Worm (Caenorhabditis elegans) whole organism, L4 larva: ENCODE results near the gene Y25C1A.14.

Experiments used
- D1046.2 ChIP-seq: fragments of 200-800 bp; sonication (Bioruptor generic); IDR thresholded peaks from 2 replicates; pipeline ENCODE4 v1.3.6; 2022; ENCODE audit warnings: missing genetic modification characterization, missing compliant biosample characterization
- F10B5.3 ChIP-seq: sonication (generic microtip); optimal IDR thresholded peaks from 2 replicates; lab custom pipeline; 2016; ENCODE audit warnings: mild to moderate bottlenecking, missing genetic modification characterization, missing compliant biosample characterization
- F37D6.2 ChIP-seq: sonication (generic microtip); optimal IDR thresholded peaks from 2 replicates; lab custom pipeline; 2016; ENCODE audit warnings: mild to moderate bottlenecking, missing genetic modification characterization, missing compliant biosample characterization
- F49E8.2 ChIP-seq: sonication (generic microtip); optimal IDR thresholded peaks from 2 replicates; lab custom pipeline; 2016; ENCODE audit warnings: missing compliant biosample characterization, mild to moderate bottlenecking, missing genetic modification characterization, borderline replicate concordance
- R02D3.7 ChIP-seq: fragments of 150-350 bp; sonication (generic microtip); optimal IDR thresholded peaks from 3 replicates; lab custom pipeline; 2014; ENCODE audit warnings: missing biosample characterization, missing genetic modification characterization
- T26A8.4 ChIP-seq: fragments of 200-800 bp; sonication (Bioruptor generic); IDR thresholded peaks from 2 replicates; pipeline ENCODE4 v1.3.6; 2022; ENCODE audit warnings: missing genetic modification characterization, missing compliant biosample characterization
- Y48G9A.11 ChIP-seq: fragments of 200-800 bp; sonication (Bioruptor generic); IDR thresholded peaks from 2 replicates; pipeline ENCODE4 v1.3.6; 2022; ENCODE audit warnings: missing genetic modification reagents, missing genetic modification characterization, missing compliant biosample characterization
- ZK546.5 ChIP-seq, 2 experiments: sonication (generic microtip); optimal IDR thresholded peaks; 2 replicates each; lab custom pipeline; 2017; ENCODE audit warnings: missing biosample characterization in 2 of 2, missing genetic modification characterization in 2 of 2
- ama-1 ChIP-seq: fragments of 150-350 bp; optimal IDR thresholded peaks from 2 replicates; lab custom pipeline; 2014; ENCODE audit warnings: inconsistent platforms, mixed read lengths
- arid-1 ChIP-seq: fragments of 200-800 bp; sonication (Bioruptor generic); conservative IDR thresholded peaks from 2 replicates; pipeline ENCODE4 v1.3.6; 2022; ENCODE audit warnings: missing genetic modification reagents, missing genetic modification characterization, missing compliant biosample characterization
- ceh-20 ChIP-seq: fragments of 200-800 bp; sonication (Bioruptor generic); IDR thresholded peaks from 2 replicates; pipeline ENCODE4 v1.3.6; 2022; ENCODE audit warnings: missing genetic modification reagents, missing genetic modification characterization, missing compliant biosample characterization
- ces-1 ChIP-seq: fragments of 150-350 bp; sonication (generic microtip); optimal IDR thresholded peaks from 4 replicates; lab custom pipeline; 2014; ENCODE audit warnings: missing biosample characterization, missing genetic modification reagents, missing genetic modification characterization
- daf-12 ChIP-seq: fragments of 150-350 bp; optimal IDR thresholded peaks from 2 replicates; lab custom pipeline; 2014; ENCODE audit warnings: missing biosample characterization, missing genetic modification reagents, missing genetic modification characterization
- daf-16 ChIP-seq, 3 experiments: sonication (generic microtip); optimal IDR thresholded peaks; 2 replicates each; lab custom pipeline; 2016 to 2017; ENCODE audit warnings: missing genetic modification characterization in 3 of 3, missing genetic modification reagents in 3 of 3, mild to moderate bottlenecking in 2 of 3, missing compliant biosample characterization in 2 of 3, missing biosample characterization in 1 of 3, moderate library complexity in 1 of 3
- dmd-6 ChIP-seq: fragments of 200-800 bp; sonication (Bioruptor generic); IDR thresholded peaks from 2 replicates; pipeline ENCODE4 v1.3.6; 2022; ENCODE audit warnings: missing genetic modification reagents, missing genetic modification characterization, missing compliant biosample characterization
- dmd-9 ChIP-seq: fragments of 200-800 bp; sonication (Bioruptor generic); IDR thresholded peaks from 2 replicates; pipeline ENCODE4 v1.3.6; 2022; ENCODE audit warnings: missing genetic modification reagents, missing genetic modification characterization, missing compliant biosample characterization
- dve-1 ChIP-seq: sonication (generic microtip); optimal IDR thresholded peaks from 2 replicates; lab custom pipeline; 2017; ENCODE audit warnings: antibody characterized with exemption, mild to moderate bottlenecking, missing genetic modification characterization, missing compliant biosample characterization; ENCODE audit not compliant: insufficient read depth
- fkh-10 ChIP-seq: fragments of 150-350 bp; optimal IDR thresholded peaks from 2 replicates; lab custom pipeline; 2014; ENCODE audit warnings: missing biosample characterization, missing genetic modification reagents, missing genetic modification characterization
- hlh-11 ChIP-seq: fragments of 200-800 bp; sonication (Bioruptor generic); optimal IDR thresholded peaks from 2 replicates; lab custom pipeline; 2018; ENCODE audit warnings: mild to moderate bottlenecking, missing genetic modification characterization, missing compliant biosample characterization
- hlh-30 ChIP-seq: sonication (generic microtip); optimal IDR thresholded peaks from 2 replicates; lab custom pipeline; 2017; ENCODE audit warnings: antibody characterized with exemption, mild to moderate bottlenecking, missing genetic modification characterization, missing compliant biosample characterization; ENCODE audit not compliant: insufficient read depth
- hmg-1.1 ChIP-seq: fragments of 200-800 bp; sonication (Bioruptor generic); IDR thresholded peaks from 2 replicates; pipeline ENCODE4 v1.3.6; 2022; ENCODE audit warnings: missing genetic modification reagents, missing genetic modification characterization, missing compliant biosample characterization
- lin-1 ChIP-seq: fragments of 200-800 bp; sonication (Bioruptor generic); IDR thresholded peaks from 2 replicates; pipeline ENCODE4 v1.3.6; 2022; ENCODE audit warnings: missing genetic modification reagents, missing genetic modification characterization, missing compliant biosample characterization
- lin-13 ChIP-seq: fragments of 150-350 bp; optimal IDR thresholded peaks from 2 replicates; lab custom pipeline; 2014; ENCODE audit warnings: missing biosample characterization, missing genetic modification reagents, missing genetic modification characterization
- lin-38 ChIP-seq: fragments of 200-800 bp; sonication (Bioruptor generic); IDR thresholded peaks from 2 replicates; pipeline ENCODE4 v1.3.6; 2022; ENCODE audit warnings: missing genetic modification reagents, missing genetic modification characterization, missing compliant biosample characterization
- lir-3 ChIP-seq: sonication (generic microtip); optimal IDR thresholded peaks from 2 replicates; lab custom pipeline; 2016; ENCODE audit warnings: mild to moderate bottlenecking, missing genetic modification characterization, missing compliant biosample characterization
- madf-9 ChIP-seq: fragments of 200-800 bp; sonication (Bioruptor generic); conservative IDR thresholded peaks from 2 replicates; pipeline ENCODE4 v1.3.6; 2022; ENCODE audit warnings: missing genetic modification reagents, missing genetic modification characterization, missing compliant biosample characterization
- mdl-1 ChIP-seq, 2 experiments: fragments of 150-350 bp in 1 of 2; sonication (generic microtip) in 1 of 2; optimal IDR thresholded peaks; 2 replicates each; lab custom pipeline; 2014 to 2017; ENCODE audit warnings: missing biosample characterization in 2 of 2, missing genetic modification characterization in 2 of 2
- mdt-29 ChIP-seq: fragments of 200-800 bp; sonication (Bioruptor generic); IDR thresholded peaks from 2 replicates; pipeline ENCODE4 v1.3.6; 2022; ENCODE audit warnings: missing genetic modification reagents, missing genetic modification characterization, missing compliant biosample characterization
- mes-2 ChIP-seq: sonication (generic microtip); optimal IDR thresholded peaks from 2 replicates; lab custom pipeline; 2016; ENCODE audit warnings: missing genotype, mild to moderate bottlenecking, missing genetic modification characterization, missing compliant biosample characterization; ENCODE audit not compliant: poor library complexity, severe bottlenecking
- mxl-2 ChIP-seq: fragments of 200-800 bp; sonication (Bioruptor generic); conservative IDR thresholded peaks from 2 replicates; pipeline ENCODE4 v1.3.6; 2022; ENCODE audit warnings: missing genetic modification reagents, missing genetic modification characterization, missing compliant biosample characterization
- mxl-3 ChIP-seq: fragments of 200-800 bp; sonication (Bioruptor generic); optimal IDR thresholded peaks from 2 replicates; lab custom pipeline; 2018; ENCODE audit warnings: mild to moderate bottlenecking, missing genetic modification characterization, missing compliant biosample characterization
- nhr-10 ChIP-seq: fragments of 150-350 bp; optimal IDR thresholded peaks from 2 replicates; lab custom pipeline; 2014; ENCODE audit warnings: missing biosample characterization, missing genetic modification characterization
- nhr-11 ChIP-seq: fragments of 150-350 bp; optimal IDR thresholded peaks from 2 replicates; lab custom pipeline; 2014; ENCODE audit warnings: missing biosample characterization, missing genetic modification characterization
- nhr-25 ChIP-seq: sonication (generic microtip); optimal IDR thresholded peaks from 2 replicates; lab custom pipeline; 2017; ENCODE audit warnings: missing genetic modification characterization, mild to moderate bottlenecking, missing compliant biosample characterization, antibody characterized with exemption, moderate library complexity, borderline replicate concordance; ENCODE audit not compliant: insufficient read depth
- nhr-28 ChIP-seq: fragments of 150-350 bp; optimal IDR thresholded peaks from 2 replicates; lab custom pipeline; 2014; ENCODE audit warnings: missing biosample characterization, missing genetic modification characterization
- nhr-41 ChIP-seq: fragments of 200-800 bp; sonication (Bioruptor generic); IDR thresholded peaks from 2 replicates; pipeline ENCODE4 v1.3.6; 2022; ENCODE audit warnings: missing genetic modification reagents, missing genetic modification characterization, missing compliant biosample characterization
- rbr-2 ChIP-seq: sonication (generic microtip); optimal IDR thresholded peaks from 2 replicates; lab custom pipeline; 2016; ENCODE audit warnings: missing genotype, missing genetic modification characterization, missing compliant biosample characterization
- saeg-2 ChIP-seq: fragments of 200-800 bp; sonication (Bioruptor generic); IDR thresholded peaks from 2 replicates; pipeline ENCODE4 v1.3.6; 2022; ENCODE audit warnings: missing genetic modification reagents, missing genetic modification characterization, missing compliant biosample characterization
- set-16 ChIP-seq: fragments of 200-800 bp; sonication (Bioruptor generic); IDR thresholded peaks from 2 replicates; pipeline ENCODE4 v1.3.6; 2022; ENCODE audit warnings: missing genetic modification reagents, missing genetic modification characterization, missing compliant biosample characterization
- spr-1 ChIP-seq: sonication (generic microtip); optimal IDR thresholded peaks from 2 replicates; lab custom pipeline; 2016; ENCODE audit warnings: mild to moderate bottlenecking, missing genetic modification characterization, missing compliant biosample characterization
- spr-3 ChIP-seq: fragments of 200-800 bp; sonication (Bioruptor generic); optimal IDR thresholded peaks from 2 replicates; lab custom pipeline; 2018; ENCODE audit warnings: mild to moderate bottlenecking, missing genetic modification characterization, missing compliant biosample characterization
- tag-97 ChIP-seq: fragments of 200-800 bp; sonication (Bioruptor generic); IDR thresholded peaks from 2 replicates; pipeline ENCODE4 v1.3.6; 2022; ENCODE audit warnings: missing genetic modification characterization, missing compliant biosample characterization
- unc-39 ChIP-seq: sonication (generic microtip); optimal IDR thresholded peaks from 2 replicates; lab custom pipeline; 2017; ENCODE audit warnings: missing biosample characterization, missing genetic modification characterization
- zag-1 ChIP-seq: fragments of 150-350 bp; optimal IDR thresholded peaks from 2 replicates; lab custom pipeline; 2014; ENCODE audit warnings: missing biosample characterization, missing genetic modification characterization
- zfp-2 ChIP-seq: sonication (generic microtip); optimal IDR thresholded peaks from 2 replicates; lab custom pipeline; 2016; ENCODE audit warnings: mild to moderate bottlenecking, missing genetic modification characterization, missing compliant biosample characterization
- zfp-3 ChIP-seq: fragments of 200-800 bp; sonication (Bioruptor generic); conservative IDR thresholded peaks from 2 replicates; pipeline ENCODE4 v1.3.6; 2022; ENCODE audit warnings: missing genetic modification reagents, missing genetic modification characterization, missing compliant biosample characterization
- zip-11 ChIP-seq: fragments of 200-800 bp; sonication (Bioruptor generic); IDR thresholded peaks from 2 replicates; pipeline ENCODE4 v1.3.6; 2022; ENCODE audit warnings: missing genetic modification characterization, missing compliant biosample characterization

The Y25C1A.14 gene

ce11 chrII:3056266-3056872 lies 40.4 kb downstream of the Y25C1A.14 start, which contains the start of gene lin-8:
Gene lin-8, plus strand, starts transcription at chrII:3056822.
- no peak for TF ChIP-seq lin-38 (GFP tag; lab: Robert Waterston, UW)
- no peak for TF ChIP-seq nhr-28
- no peak for TF ChIP-seq dve-1 (tag; lab: Kevin White, UChicago)
- no peak for TF ChIP-seq mdt-29
- no peak for TF ChIP-seq zip-11 (GFP tag; lab: Robert Waterston, UW)
- no peak for TF ChIP-seq lin-1 (GFP tag; lab: Robert Waterston, UW)
- peak; percentile 59 for TF ChIP-seq F49E8.2 (tag; lab: Kevin White, UChicago)
- TF ChIP-seq ces-1 (GFP tag; lab: Kevin White, UChicago) = no peak
- no peak for TF ChIP-seq dmd-6 (GFP tag; lab: Robert Waterston, UW)

DNA sequence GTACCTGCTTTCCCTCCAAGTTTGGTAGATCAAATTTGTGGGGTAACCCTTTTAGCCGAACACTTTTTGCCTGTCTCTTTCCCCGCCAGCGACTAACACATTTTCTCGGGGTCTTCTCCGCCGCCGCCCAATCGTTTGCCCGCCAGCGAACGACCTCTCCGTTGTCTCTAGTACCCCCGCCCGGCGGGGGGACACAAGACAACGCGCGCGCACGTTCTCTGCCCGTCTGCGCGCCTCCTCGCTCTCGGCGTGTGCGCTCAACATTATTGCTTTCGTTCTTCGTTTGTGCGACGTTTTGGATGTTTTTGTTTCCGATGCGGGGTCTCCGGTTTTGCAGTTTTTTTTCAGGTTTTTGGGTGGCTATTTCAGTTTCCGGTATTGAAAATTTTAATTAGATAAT lies 41.2 kb downstream of the Y25C1A.14 start:
- TF ChIP-seq spr-1 (tag; lab: Kevin White, UChicago) (peak; percentile 14), ces-1 (GFP tag; lab: Kevin White, UChicago) (no peak), T26A8.4 (GFP tag; lab: Robert Waterston, UW) (no peak), ZK546.5 (tag; optimal IDR thresholded peaks at IDR 0.05; lab: Kevin White, UChicago) (no peak), mxl-3 (GFP tag; lab: Kevin White, UChicago) (peak; percentile 33), hlh-11 (peak; percentile 31), unc-39 (tag; lab: Kevin White, UChicago) (no peak), nhr-28 (peak; percentile 5), lin-13 (GFP tag; lab: Kevin White, UChicago) (peak; percentile 46), zip-11 (GFP tag; lab: Robert Waterston, UW) (no peak), ceh-20 (GFP tag; lab: Robert Waterston, UW) (no peak), spr-3 (GFP tag; lab: Kevin White, UChicago) (no peak), F10B5.3 (tag; lab: Kevin White, UChicago) (no peak), dmd-6 (GFP tag; lab: Robert Waterston, UW) (peak; percentile 12; the same call in 1 of the 2 replicates), nhr-25 (tag; lab: Kevin White, UChicago) (no peak), nhr-10 (tag; lab: Kevin White, UChicago) (no peak), daf-16 (GFP tag; optimal IDR thresholded peaks at IDR 0.05; lab: Kevin White, UChicago) (no peak), daf-16 (tag; optimal IDR thresholded peaks at IDR 0.05; lab: Kevin White, UChicago) (no peak), R02D3.7 (no peak), hlh-30 (peak; percentile 74), madf-9 (GFP tag; lab: Robert Waterston, UW) (0 out of 2 replicates have a peak, but pooled peaks have one; percentile 19), tag-97 (GFP tag; lab: Robert Waterston, UW) (no peak), arid-1 (GFP tag; lab: Robert Waterston, UW) (no peak), zag-1 (tag; lab: Kevin White, UChicago) (no peak), zfp-3 (GFP tag; lab: Robert Waterston, UW) (no peak), ama-1 (lab: Kevin White, UChicago) (no peak), rbr-2 (tag; lab: Kevin White, UChicago) (peak; percentile 49), saeg-2 (GFP tag; lab: Robert Waterston, UW) (no peak), hmg-1.1 (GFP tag; lab: Robert Waterston, UW) (peak; percentile 75), D1046.2 (GFP tag; lab: Robert Waterston, UW) (no peak), lir-3 (tag; lab: Kevin White, UChicago) (no peak), dmd-9 (GFP tag; lab: Robert Waterston, UW) (no peak), daf-12 (tag; lab: Kevin White, UChicago) (no peak), mdl-1 (tag; optimal IDR thresholded peaks at IDR 0.05; lab: Kevin White, UChicago) (peak in 1 of 2 experiments; percentile 51), zfp-2 (tag; lab: Kevin White, UChicago) (no peak), set-16 (GFP tag; lab: Robert Waterston, UW) (peak; percentile 94), mxl-2 (GFP tag; lab: Robert Waterston, UW) (no peak), F37D6.2 (no peak), Y48G9A.11 (no peak), fkh-10 (GFP tag; lab: Kevin White, UChicago) (no peak), nhr-41 (GFP tag; lab: Robert Waterston, UW) (no peak), mes-2 (peak; percentile 16), nhr-11 (no peak)
